Worm (Caenorhabditis elegans): ENCODE results near the gene unc-69.

unc-69 gene

DNA sequence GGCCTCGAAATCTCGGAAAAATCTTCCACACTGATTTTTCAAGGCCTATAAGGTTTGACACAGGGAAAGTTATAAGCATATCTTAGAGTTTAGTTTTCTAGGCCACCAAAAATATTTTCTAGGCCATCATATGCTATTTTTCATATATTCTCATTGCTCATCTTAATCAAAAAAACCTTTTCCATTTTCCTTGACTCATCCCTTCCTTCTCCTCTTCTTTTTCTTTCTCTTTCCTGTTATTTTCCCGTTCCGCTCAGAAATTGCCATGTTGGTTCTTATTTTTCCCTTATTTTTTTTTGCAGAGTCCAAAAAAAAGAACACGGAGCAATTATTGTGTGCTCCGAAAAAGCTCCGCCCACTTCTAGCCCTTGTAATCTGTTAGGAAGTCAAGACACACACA, 45.9 kb downstream of the unc-69 start, which contains the start of gene tbc-8:
tbc-8 (plus strand) TSS at position 301 of the 400 bp plus-strand sequence.
- TF ChIP-seq odd-2 (tag; optimal IDR thresholded peaks at IDR 0.05) (no peak), lin-11 (tag; optimal IDR thresholded peaks at IDR 0.05) (no peak), hlh-8 (tag; optimal IDR thresholded peaks at IDR 0.05) (no peak), pag-3 (tag; optimal IDR thresholded peaks at IDR 0.05; ENCODE audit: borderline replicate concordance) (no peak), ceh-45 (GFP tag; IDR thresholded peaks at IDR 0.05) (no peak), madf-2 (tag; optimal IDR thresholded peaks at IDR 0.05) (no peak), hlh-6 (tag; optimal IDR thresholded peaks at IDR 0.05) (no peak), ceh-19 (GFP tag; optimal IDR thresholded peaks at IDR 0.05) (no peak), ceh-48 (tag; optimal IDR thresholded peaks at IDR 0.05) (no peak), ceh-24 (tag; optimal IDR thresholded peaks at IDR 0.05) (no peak), ceh-31 (tag; optimal IDR thresholded peaks at IDR 0.05) (no peak), elt-4 (tag; optimal IDR thresholded peaks at IDR 0.05) (no peak), fkh-10 (GFP tag; optimal IDR thresholded peaks at IDR 0.05) (no peak), F13H6.1 (tag; optimal IDR thresholded peaks at IDR 0.05) (no peak), T23F11.4 (GFP tag; optimal IDR thresholded peaks at IDR 0.05) (no peak), sox-4 (tag; optimal IDR thresholded peaks at IDR 0.05) (no peak), npax-4 (tag; optimal IDR thresholded peaks at IDR 0.05) (no peak), unc-55 (GFP tag; optimal IDR thresholded peaks at IDR 0.05) (no peak), ceh-14 (tag; optimal IDR thresholded peaks at IDR 0.05) (no peak)

- peak; percentile 37 for TF ChIP-seq unc-42 (tag; optimal IDR thresholded peaks at IDR 0.05)
- TF ChIP-seq ceh-48 (tag; optimal IDR thresholded peaks at IDR 0.05) = peak; percentile 56
- no peak for TF ChIP-seq ceh-30 (tag; optimal IDR thresholded peaks at IDR 0.05)
- TF ChIP-seq K09A11.1 (tag; optimal IDR thresholded peaks at IDR 0.05; ENCODE audit: insufficient read depth) = no peak
These were observed 48.7 kb downstream of the unc-69 start for ce11 chrIII:10367355-10367909.
